Fruit fly (Drosophila melanogaster) whole organism, adult: Measurements from ENCODE around the gene CG14668.

Experiments
- CG12768 ChIP-seq: fragments of 200-800 bp; sonication (Bioruptor generic); optimal IDR thresholded peaks from 2 replicates; lab custom pipeline; 2017; ENCODE audit warnings: missing biosample characterization, missing genetic modification characterization, mild to moderate bottlenecking, moderate library complexity, missing genetic modification reagents
- CG14711 ChIP-seq: fragments of 200-800 bp; sonication (Bioruptor generic); optimal IDR thresholded peaks from 2 replicates; lab custom pipeline; 2018; ENCODE audit warnings: missing biosample characterization, mild to moderate bottlenecking, missing genetic modification characterization, moderate library complexity
- cnc ChIP-seq, 2 experiments: fragments of >200 bp; optimal IDR thresholded peaks; 2 replicates each; lab custom pipeline; 2017
- kay ChIP-seq: fragments of 200-800 bp; sonication (Bioruptor generic); peaks from one replicate; lab custom pipeline; 2016; ENCODE audit warnings: missing biosample characterization, missing genetic modification characterization, borderline replicate concordance

- no peak for TF ChIP-seq CG12768 (GFP tag; lab: Kevin White, UChicago)
- no peak for TF ChIP-seq cnc (optimal IDR thresholded peaks at IDR 0.05; lab: Kevin White, UChicago)
- TF ChIP-seq CG14711 (tag; lab: Kevin White, UChicago) = peak; percentile 18
- no peak for TF ChIP-seq kay
Observed at dm6 chr3R:5361681-5362319, 25.7 kb downstream of the CG14668 start.
